Worm (Caenorhabditis elegans) whole organism, young adult: ENCODE data around the gene fbxa-24.

ENCODE experiments used
- B0035.1 ChIP-seq: sonication (generic microtip); optimal IDR thresholded peaks from 2 replicates; lab custom pipeline; 2016; ENCODE audit warnings: missing genetic modification characterization, mild to moderate bottlenecking, missing compliant biosample characterization, missing genotype, missing genetic modification reagents
- F39B2.1 ChIP-seq: fragments of 200-800 bp; sonication (Bioruptor generic); IDR thresholded peaks from 2 replicates; pipeline ENCODE4 v1.3.6; 2022; ENCODE audit warnings: missing genetic modification reagents, missing genetic modification characterization, missing compliant biosample characterization
- F49E8.2 ChIP-seq: sonication (generic microtip); optimal IDR thresholded peaks from 3 replicates; lab custom pipeline; 2017; ENCODE audit warnings: missing genetic modification characterization, mild to moderate bottlenecking, missing compliant biosample characterization, antibody characterized with exemption, moderate library complexity; ENCODE audit not compliant: insufficient read depth
- F57C9.4 ChIP-seq: sonication (generic microtip); optimal IDR thresholded peaks from 2 replicates; lab custom pipeline; 2017; ENCODE audit warnings: mild to moderate bottlenecking, missing genetic modification characterization, missing compliant biosample characterization
- K11D2.4 ChIP-seq: fragments of 200-800 bp; sonication (Bioruptor generic); IDR thresholded peaks from 2 replicates; pipeline ENCODE4 v1.3.6; 2022; ENCODE audit warnings: missing genetic modification reagents, missing genetic modification characterization, missing compliant biosample characterization
- K12H6.12 ChIP-seq: fragments of 200-800 bp; sonication (Bioruptor generic); optimal IDR thresholded peaks from 2 replicates; lab custom pipeline; 2018; ENCODE audit warnings: mild to moderate bottlenecking, missing genetic modification characterization, missing compliant biosample characterization
- T07F8.4 ChIP-seq: sonication (generic microtip); optimal IDR thresholded peaks from 2 replicates; lab custom pipeline; 2016; ENCODE audit warnings: mild to moderate bottlenecking, missing genetic modification characterization, moderate library complexity, missing compliant biosample characterization
- T26A5.8 ChIP-seq: sonication (generic microtip); optimal IDR thresholded peaks from 2 replicates; lab custom pipeline; 2016; ENCODE audit warnings: missing genetic modification characterization, missing compliant biosample characterization
- Y56A3A.18 ChIP-seq: fragments of 200-800 bp; sonication (Bioruptor generic); IDR thresholded peaks from 2 replicates; pipeline ENCODE4 v1.3.6; 2022; ENCODE audit warnings: missing genetic modification reagents, missing genetic modification characterization, missing compliant biosample characterization
- Y67H2A.10 ChIP-seq: fragments of 200-800 bp; sonication (Bioruptor generic); conservative IDR thresholded peaks from 2 replicates; pipeline ENCODE4 v1.3.6; 2022; ENCODE audit warnings: missing genetic modification reagents, missing genetic modification characterization, missing compliant biosample characterization
- Y79H2A.3 ChIP-seq: fragments of 200-800 bp; sonication (Bioruptor generic); conservative IDR thresholded peaks from 2 replicates; pipeline ENCODE4 v1.3.6; 2022; ENCODE audit warnings: missing genetic modification reagents, missing genetic modification characterization, missing compliant biosample characterization
- Y95B8A.8 ChIP-seq: fragments of 200-800 bp; sonication (Bioruptor generic); IDR thresholded peaks from 2 replicates; pipeline ENCODE4 v1.3.6; 2022; ENCODE audit warnings: missing genetic modification reagents, missing genetic modification characterization, missing compliant biosample characterization
- akir-1 ChIP-seq: fragments of 200-800 bp; sonication (Bioruptor generic); optimal IDR thresholded peaks from 2 replicates; lab custom pipeline; 2018; ENCODE audit warnings: mild to moderate bottlenecking, missing genetic modification characterization, moderate library complexity, missing compliant biosample characterization
- attf-3 ChIP-seq: fragments of 200-800 bp; sonication (Bioruptor generic); conservative IDR thresholded peaks from 2 replicates; pipeline ENCODE4 v1.3.6; 2022; ENCODE audit warnings: missing genetic modification reagents, missing genetic modification characterization, missing compliant biosample characterization
- attf-5 ChIP-seq: fragments of 200-800 bp; sonication (Bioruptor generic); optimal IDR thresholded peaks from 2 replicates; lab custom pipeline; 2018; ENCODE audit warnings: mild to moderate bottlenecking, missing genetic modification characterization, missing compliant biosample characterization
- bed-1 ChIP-seq: fragments of 200-800 bp; sonication (Bioruptor generic); IDR thresholded peaks from 2 replicates; pipeline ENCODE4 v1.3.6; 2022; ENCODE audit warnings: missing genetic modification reagents, missing genetic modification characterization, missing compliant biosample characterization
- ccch-3 ChIP-seq: fragments of 200-800 bp; sonication (Bioruptor generic); optimal IDR thresholded peaks from 2 replicates; lab custom pipeline; 2018; ENCODE audit warnings: mild to moderate bottlenecking, missing genetic modification characterization, missing compliant biosample characterization
- cebp-1 ChIP-seq, 2 experiments: fragments of 200-800 bp in 1 of 2; sonication (Bioruptor generic) in 1 of 2; sonication (generic microtip) in 1 of 2; IDR thresholded peaks in 1 of 2; optimal IDR thresholded peaks in 1 of 2; 2 replicates each; pipeline versions ENCODE4 v1.3.6 to Lab custom; 2017 to 2022; ENCODE audit warnings: missing compliant biosample characterization in 2 of 2, missing genetic modification characterization in 2 of 2, mild to moderate bottlenecking in 1 of 2, missing genetic modification reagents in 1 of 2, moderate library complexity in 1 of 2
- cebp-2 ChIP-seq: fragments of 200-800 bp; sonication (Bioruptor generic); IDR thresholded peaks from 2 replicates; pipeline ENCODE4 v1.3.6; 2022; ENCODE audit warnings: missing genetic modification characterization, missing compliant biosample characterization
- ceh-27 ChIP-seq: fragments of 200-800 bp; sonication (Bioruptor generic); optimal IDR thresholded peaks from 2 replicates; lab custom pipeline; 2018; ENCODE audit warnings: mild to moderate bottlenecking, missing genetic modification characterization, moderate library complexity, missing compliant biosample characterization
- ceh-91 ChIP-seq: fragments of 200-800 bp; sonication (Bioruptor generic); IDR thresholded peaks from 2 replicates; pipeline ENCODE4 v1.3.6; 2022; ENCODE audit warnings: missing genetic modification reagents, missing genetic modification characterization, missing compliant biosample characterization
- chd-7 ChIP-seq: sonication (generic microtip); optimal IDR thresholded peaks from 2 replicates; lab custom pipeline; 2016; ENCODE audit warnings: mild to moderate bottlenecking, missing genetic modification characterization, moderate library complexity, missing compliant biosample characterization
- egl-18 ChIP-seq: fragments of 200-800 bp; sonication (Bioruptor generic); IDR thresholded peaks from 2 replicates; pipeline ENCODE4 v1.3.6; 2022; ENCODE audit warnings: missing genetic modification reagents, missing genetic modification characterization, missing compliant biosample characterization
- egrh-3 ChIP-seq: fragments of 200-800 bp; sonication (Bioruptor generic); IDR thresholded peaks from 2 replicates; pipeline ENCODE4 v1.3.6; 2022; ENCODE audit warnings: missing genetic modification reagents, missing genetic modification characterization, missing compliant biosample characterization
- ekl-4 ChIP-seq: fragments of 200-800 bp; sonication (Bioruptor generic); IDR thresholded peaks from 2 replicates; pipeline ENCODE4 v1.3.6; 2022; ENCODE audit warnings: missing genetic modification reagents, missing genetic modification characterization, missing compliant biosample characterization
- gei-17 ChIP-seq: fragments of 200-800 bp; sonication (Bioruptor generic); optimal IDR thresholded peaks from 2 replicates; lab custom pipeline; 2018; ENCODE audit warnings: mild to moderate bottlenecking, missing genetic modification characterization, missing compliant biosample characterization
- hmg-20 ChIP-seq: fragments of 200-800 bp; sonication (Bioruptor generic); IDR thresholded peaks from 2 replicates; pipeline ENCODE4 v1.3.6; 2022; ENCODE audit warnings: missing genetic modification reagents, missing genetic modification characterization, missing compliant biosample characterization
- let-607 ChIP-seq, 2 experiments: fragments of 200-800 bp in 1 of 2; sonication (Bioruptor generic) in 1 of 2; sonication (generic microtip) in 1 of 2; optimal IDR thresholded peaks; 2 replicates each; lab custom pipeline; 2016 to 2018; ENCODE audit warnings: mild to moderate bottlenecking in 2 of 2, missing compliant biosample characterization in 2 of 2, missing genetic modification characterization in 2 of 2, moderate library complexity in 2 of 2, missing genotype in 1 of 2
- lin-40 ChIP-seq: sonication (generic microtip); optimal IDR thresholded peaks from 2 replicates; lab custom pipeline; 2016; ENCODE audit warnings: missing genetic modification characterization, mild to moderate bottlenecking, missing compliant biosample characterization, missing genotype, missing genetic modification reagents
- lir-1 ChIP-seq: fragments of 200-800 bp; sonication (Bioruptor generic); conservative IDR thresholded peaks from 2 replicates; pipeline ENCODE4 v1.3.6; 2022; ENCODE audit warnings: missing genetic modification reagents, missing genetic modification characterization, missing compliant biosample characterization
- lsl-1 ChIP-seq: fragments of 200-800 bp; sonication (Bioruptor generic); optimal IDR thresholded peaks from 2 replicates; lab custom pipeline; 2018; ENCODE audit warnings: mild to moderate bottlenecking, missing genetic modification characterization, moderate library complexity, missing compliant biosample characterization
- lsy-27 ChIP-seq: sonication (generic microtip); optimal IDR thresholded peaks from 2 replicates; lab custom pipeline; 2017; ENCODE audit warnings: missing genetic modification characterization, mild to moderate bottlenecking, missing compliant biosample characterization, antibody characterized with exemption, missing genotype, borderline replicate concordance; ENCODE audit not compliant: insufficient read depth
- mcd-1 ChIP-seq: fragments of 200-800 bp; sonication (Bioruptor generic); IDR thresholded peaks from 2 replicates; pipeline ENCODE4 v1.3.6; 2022; ENCODE audit warnings: missing genetic modification reagents, missing genetic modification characterization, missing compliant biosample characterization
- mel-28 ChIP-seq: sonication (generic microtip); optimal IDR thresholded peaks from 2 replicates; lab custom pipeline; 2016; ENCODE audit warnings: borderline replicate concordance, mild to moderate bottlenecking, missing genetic modification characterization, missing compliant biosample characterization
- nhr-27 ChIP-seq: fragments of 200-800 bp; sonication (Bioruptor generic); optimal IDR thresholded peaks from 2 replicates; lab custom pipeline; 2018; ENCODE audit warnings: mild to moderate bottlenecking, missing genetic modification characterization, moderate library complexity, missing compliant biosample characterization
- nhr-90 ChIP-seq: sonication (generic microtip); optimal IDR thresholded peaks from 2 replicates; lab custom pipeline; 2016; ENCODE audit warnings: missing genotype, mild to moderate bottlenecking, missing genetic modification characterization, missing compliant biosample characterization
- pbrm-1 ChIP-seq: fragments of 200-800 bp; sonication (Bioruptor generic); IDR thresholded peaks from 2 replicates; pipeline ENCODE4 v1.3.6; 2022; ENCODE audit warnings: missing genetic modification reagents, missing genetic modification characterization, missing compliant biosample characterization
- pha-4 ChIP-seq: fragments of 150-350 bp; sonication (generic microtip); optimal IDR thresholded peaks from 2 replicates; lab custom pipeline; 2014; ENCODE audit warnings: missing biosample characterization, missing genetic modification reagents, missing genetic modification characterization
- rcor-1 ChIP-seq: fragments of 200-800 bp; sonication (Bioruptor generic); IDR thresholded peaks from 2 replicates; pipeline ENCODE4 v1.3.6; 2022; ENCODE audit warnings: missing genetic modification reagents, missing genetic modification characterization, missing compliant biosample characterization
- sea-2 ChIP-seq: fragments of 200-800 bp; sonication (Bioruptor generic); IDR thresholded peaks from 2 replicates; pipeline ENCODE4 v1.3.6; 2022; ENCODE audit warnings: missing genetic modification characterization, missing compliant biosample characterization
- snpc-3.4 ChIP-seq: sonication (generic microtip); optimal IDR thresholded peaks from 2 replicates; lab custom pipeline; 2017; ENCODE audit warnings: missing genetic modification characterization, mild to moderate bottlenecking, missing compliant biosample characterization, antibody characterized with exemption, moderate library complexity, missing genotype, missing genetic modification reagents
- snpc-4 ChIP-seq, 5 experiments: fragments of 150-350 bp in 1 of 5; sonication (generic microtip) in 4 of 5; optimal IDR thresholded peaks; 2 replicates each; lab custom pipeline; 2014 to 2018; ENCODE audit warnings: missing genetic modification characterization in 5 of 5, missing biosample characterization in 3 of 5, antibody characterized with exemption in 2 of 5, mild to moderate bottlenecking in 2 of 5, missing compliant biosample characterization in 2 of 5, missing genotype in 2 of 5, moderate library complexity in 2 of 5, missing genetic modification reagents in 1 of 5
- somi-1 ChIP-seq: fragments of 200-800 bp; sonication (Bioruptor generic); optimal IDR thresholded peaks from 2 replicates; lab custom pipeline; 2018; ENCODE audit warnings: mild to moderate bottlenecking, missing genetic modification characterization, missing compliant biosample characterization
- sptf-2 ChIP-seq: fragments of 200-800 bp; sonication (Bioruptor generic); optimal IDR thresholded peaks from 2 replicates; lab custom pipeline; 2018; ENCODE audit warnings: mild to moderate bottlenecking, missing genetic modification characterization, missing compliant biosample characterization
- tbx-9 ChIP-seq: sonication (generic microtip); optimal IDR thresholded peaks from 2 replicates; lab custom pipeline; 2016; ENCODE audit warnings: borderline replicate concordance, missing genetic modification characterization, inconsistent platforms, missing compliant biosample characterization

The fbxa-24 gene

DNA sequence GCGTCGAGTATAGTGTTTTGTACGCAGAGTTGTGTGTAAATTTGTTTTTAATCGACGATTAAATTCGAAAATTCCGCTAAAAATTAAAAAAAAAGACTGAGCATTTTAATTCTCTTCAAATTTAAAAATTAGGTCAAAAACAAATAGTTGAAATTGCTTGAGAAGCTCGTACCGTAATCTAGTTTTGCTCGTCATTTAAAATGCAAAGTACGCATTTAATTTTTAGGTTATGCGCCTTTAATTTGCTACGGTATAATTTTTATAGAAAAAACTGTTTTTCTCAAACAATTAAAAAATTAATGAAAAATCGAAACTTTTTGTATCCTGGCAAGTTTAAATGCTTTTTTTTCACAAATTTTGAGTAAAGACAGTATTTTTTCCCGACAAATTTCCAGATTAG is 7.7 kb upstream of the fbxa-24 start (continued):
- TF ChIP-seq ceh-27 (no peak), Y95B8A.8 (GFP tag; lab: Robert Waterston, UW) (no peak), hmg-20 (no peak), let-607 (tag; optimal IDR thresholded peaks at IDR 0.05; lab: Kevin White, UChicago) (no peak), F57C9.4 (tag; lab: Kevin White, UChicago) (no peak), mcd-1 (GFP tag; lab: Robert Waterston, UW) (no peak), mel-28 (tag; lab: Kevin White, UChicago) (no peak), chd-7 (tag; lab: Kevin White, UChicago) (no peak), T26A5.8 (tag; lab: Kevin White, UChicago) (no peak), nhr-90 (no peak), attf-3 (GFP tag; lab: Robert Waterston, UW) (no peak), cebp-1 (GFP tag; IDR thresholded peaks at IDR 0.05; lab: Robert Waterston, UW) (no peak), cebp-1 (tag; optimal IDR thresholded peaks at IDR 0.05; lab: Kevin White, UChicago) (no peak), lir-1 (GFP tag; lab: Robert Waterston, UW) (no peak), lin-40 (tag; lab: Kevin White, UChicago) (no peak), ekl-4 (GFP tag; lab: Robert Waterston, UW) (no peak), Y67H2A.10 (no peak), B0035.1 (tag; lab: Kevin White, UChicago) (no peak), K12H6.12 (no peak)
- TF ChIP-seq, all 124 proteins: peak for 9

DNA sequence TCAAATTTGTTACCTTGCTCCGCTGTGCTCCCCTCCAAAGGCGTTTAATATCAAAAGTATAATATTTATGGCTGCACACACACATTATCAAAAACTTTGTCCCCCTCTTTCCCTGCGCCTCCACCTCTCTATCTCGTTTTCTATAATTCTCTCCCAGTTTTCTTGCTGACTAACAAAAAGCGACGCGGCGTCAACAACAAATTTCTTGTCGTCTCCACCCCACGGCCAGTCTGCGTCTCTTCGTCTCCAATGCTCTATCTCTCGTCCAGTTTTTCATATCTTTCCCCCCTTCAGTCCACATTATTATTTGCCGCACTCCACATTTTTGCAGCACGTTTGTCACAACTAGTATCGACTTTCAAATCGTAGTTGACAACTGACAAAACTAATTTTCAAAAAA is 5.8 kb upstream of the fbxa-24 start:
- no peak for TF ChIP-seq egrh-3
- TF ChIP-seq nhr-27 (tag; lab: Kevin White, UChicago), result no peak
- TF ChIP-seq somi-1, result no peak
- TF ChIP-seq F49E8.2 (tag; lab: Kevin White, UChicago), result no peak
- TF ChIP-seq rcor-1 (GFP tag; lab: Robert Waterston, UW), result no peak
- TF ChIP-seq ccch-3 (GFP tag; lab: Kevin White, UChicago), result no peak
- TF ChIP-seq sea-2, result no peak
- no peak for TF ChIP-seq attf-3 (GFP tag; lab: Robert Waterston, UW)
- no peak for TF ChIP-seq let-607 (tag; optimal IDR thresholded peaks at IDR 0.05; lab: Kevin White, UChicago)
- TF ChIP-seq chd-7 (tag; lab: Kevin White, UChicago), result no peak
- TF ChIP-seq sptf-2, result no peak
- no peak for TF ChIP-seq akir-1
- no peak for TF ChIP-seq ceh-27
- no peak for TF ChIP-seq F39B2.1
- TF ChIP-seq K12H6.12, result peak; percentile 42
- TF ChIP-seq tbx-9 (tag; lab: Kevin White, UChicago), result no peak
- TF ChIP-seq T07F8.4 (tag; lab: Kevin White, UChicago), result no peak
- peak; percentile 38 for TF ChIP-seq attf-5 (GFP tag; lab: Kevin White, UChicago)
- no peak for TF ChIP-seq lsy-27 (tag; lab: Kevin White, UChicago)
- no peak for TF ChIP-seq gei-17
- TF ChIP-seq ceh-91, result no peak
- no peak for TF ChIP-seq pbrm-1
- no peak for TF ChIP-seq cebp-2
- no peak for TF ChIP-seq egl-18 (GFP tag; lab: Robert Waterston, UW)
- TF ChIP-seq lsl-1 (GFP tag; lab: Kevin White, UChicago), result no peak
- TF ChIP-seq ekl-4 (GFP tag; lab: Robert Waterston, UW), result no peak
- no peak for TF ChIP-seq K11D2.4 (GFP tag; lab: Robert Waterston, UW)
- no peak for TF ChIP-seq snpc-3.4 (tag; lab: Kevin White, UChicago)
- no peak for TF ChIP-seq Y79H2A.3 (GFP tag; lab: Robert Waterston, UW)
- TF ChIP-seq pha-4 (tag; lab: Kevin White, UChicago), result no peak
- no peak for TF ChIP-seq snpc-4 (GFP tag; optimal IDR thresholded peaks at IDR 0.05; lab: Kevin White, UChicago)
- peak in 1 of 4 experiments; percentile 33 for TF ChIP-seq snpc-4 (tag; optimal IDR thresholded peaks at IDR 0.05; lab: Kevin White, UChicago)
- TF ChIP-seq Y56A3A.18 (GFP tag; lab: Robert Waterston, UW), result no peak
- TF ChIP-seq bed-1 (GFP tag; lab: Robert Waterston, UW), result no peak
